Fruit fly (Drosophila melanogaster) whole organism: Measurements from ENCODE around the gene CG13895.

ENCODE experiments used
- CG8478 ChIP-seq: fragments of >200 bp; optimal IDR thresholded peaks from 2 replicates; lab custom pipeline; 2018; ENCODE audit warnings: inconsistent platforms
- Dll ChIP-seq: fragments of >200 bp; optimal IDR thresholded peaks from 2 replicates; lab custom pipeline; 2017
- EcR ChIP-seq, 2 experiments: fragments of >200 bp; optimal IDR thresholded peaks; 2 replicates each; lab custom pipeline; 2017; ENCODE audit warnings: missing biosample characterization in 2 of 2, missing genetic modification characterization in 2 of 2, missing genetic modification reagents in 2 of 2
- pan ChIP-seq: fragments of >200 bp; optimal IDR thresholded peaks from 2 replicates; lab custom pipeline; 2017
- psq ChIP-seq: fragments of >200 bp; optimal IDR thresholded peaks from 2 replicates; lab custom pipeline; 2017
- usp ChIP-seq: fragments of >200 bp; optimal IDR thresholded peaks from 2 replicates; lab custom pipeline; 2017; ENCODE audit warnings: missing biosample characterization, missing genetic modification characterization, mixed read lengths

CG13895 gene

dm6 chr3L:707992-708489 lies at the start of gene CG13895:
Gene CG13895 (minus strand): TSS chr3L:708205.
- TF ChIP-seq usp (no peak), pan (no peak)

- TF ChIP-seq EcR (GFP tag; optimal IDR thresholded peaks at IDR 0.05; lab: Kevin White, UChicago) (no peak), Dll (lab: Kevin White, UChicago) (no peak), psq (lab: Kevin White, UChicago) (no peak), pan (no peak), CG8478 (no peak), usp (no peak)
Measured at dm6 chr3L:756372-756771, 48.4 kb upstream of the CG13895 start.

dm6 chr3L:755259-755658 lies 47.3 kb upstream of the CG13895 start, which contains the start of gene hng3:
Gene hng3 (minus strand): TSS chr3L:755489.
- no peak for TF ChIP-seq pan
- TF ChIP-seq psq (lab: Kevin White, UChicago), result no peak
- TF ChIP-seq usp, result no peak
- TF ChIP-seq EcR (GFP tag; optimal IDR thresholded peaks at IDR 0.05; lab: Kevin White, UChicago), result no peak
- TF ChIP-seq CG8478, result no peak
- no peak for TF ChIP-seq Dll (lab: Kevin White, UChicago)

dm6 chr3L:754612-755011 lies 46.6 kb upstream of the CG13895 start:
- TF ChIP-seq usp (no peak), EcR (GFP tag; optimal IDR thresholded peaks at IDR 0.05; lab: Kevin White, UChicago) (peak in 1 of 2 experiments; percentile 7)

- no peak for TF ChIP-seq usp
- no peak for TF ChIP-seq pan
- TF ChIP-seq CG8478, result no peak
- no peak for TF ChIP-seq Dll (lab: Kevin White, UChicago)
- TF ChIP-seq psq (lab: Kevin White, UChicago), result no peak
- no peak for TF ChIP-seq EcR (GFP tag; optimal IDR thresholded peaks at IDR 0.05; lab: Kevin White, UChicago)
Measured at dm6 chr3L:753568-754156, 45.7 kb upstream of the CG13895 start.

dm6 chr3L:751516-752125 lies 43.6 kb upstream of the CG13895 start:
- TF ChIP-seq EcR (GFP tag; optimal IDR thresholded peaks at IDR 0.05; lab: Kevin White, UChicago) (no peak), psq (lab: Kevin White, UChicago) (no peak), pan (no peak)

- TF ChIP-seq Dll (lab: Kevin White, UChicago) (no peak), usp (no peak), EcR (GFP tag; optimal IDR thresholded peaks at IDR 0.05; lab: Kevin White, UChicago) (no peak), CG8478 (no peak), pan (no peak), psq (lab: Kevin White, UChicago) (no peak)
Measured at dm6 chr3L:750614-751293, 42.7 kb upstream of the CG13895 start.

dm6 chr3L:749199-749538 lies 41.2 kb upstream of the CG13895 start, which contains the start of gene emc:
Gene emc (plus strand): TSS chr3L:749400.
- TF ChIP-seq Dll (lab: Kevin White, UChicago) (peak; percentile 10), EcR (GFP tag; optimal IDR thresholded peaks at IDR 0.05; lab: Kevin White, UChicago) (no peak)

- TF ChIP-seq EcR (GFP tag; optimal IDR thresholded peaks at IDR 0.05; lab: Kevin White, UChicago), result no peak
- TF ChIP-seq psq (lab: Kevin White, UChicago), result no peak
- TF ChIP-seq Dll (lab: Kevin White, UChicago), result no peak
- TF ChIP-seq pan, result no peak
- TF ChIP-seq CG8478, result no peak
- no peak for TF ChIP-seq usp
Measured at dm6 chr3L:748329-749198, 40.6 kb upstream of the CG13895 start.

dm6 chr3L:747716-748328 lies 39.8 kb upstream of the CG13895 start:
- TF ChIP-seq usp (no peak), EcR (GFP tag; optimal IDR thresholded peaks at IDR 0.05; lab: Kevin White, UChicago) (no peak), pan (no peak), CG8478 (no peak), Dll (lab: Kevin White, UChicago) (no peak), psq (lab: Kevin White, UChicago) (no peak)

- no peak for TF ChIP-seq EcR (GFP tag; optimal IDR thresholded peaks at IDR 0.05; lab: Kevin White, UChicago)
- TF ChIP-seq usp, result no peak
- TF ChIP-seq CG8478, result no peak
- no peak for TF ChIP-seq psq (lab: Kevin White, UChicago)
- TF ChIP-seq pan, result no peak
- no peak for TF ChIP-seq Dll (lab: Kevin White, UChicago)
Measured at dm6 chr3L:747008-747407, 39.0 kb upstream of the CG13895 start.

dm6 chr3L:746345-746932 lies 38.4 kb upstream of the CG13895 start:
- TF ChIP-seq usp, result no peak
